Fruit fly (Drosophila melanogaster): ENCODE data around the gene bocks.
A peak's percentile ranks its signal among the peaks of the same experiment; 100 is the strongest.

The bocks gene

dm6 chr3R:9551659-9552435, 39.0 kb downstream of the bocks start, which contains the start of the genes mura and RnpS1:
Gene mura (minus strand): TSS chr3R:9551806.
Gene RnpS1 (plus strand): TSS chr3R:9552034.
- TF ChIP-seq Sox14 (GFP tag; optimal IDR thresholded peaks at IDR 0.05) (peak; percentile 6), fkh (GFP tag; optimal IDR thresholded peaks at IDR 0.05) (peak; percentile 67), CG10631 (GFP tag; optimal IDR thresholded peaks at IDR 0.05) (no peak), svp (GFP tag) (no peak), vri (GFP tag; optimal IDR thresholded peaks at IDR 0.05) (peak; percentile 42)

- TF ChIP-seq spab (GFP tag; optimal IDR thresholded peaks at IDR 0.05) (no peak), ss (GFP tag; optimal IDR thresholded peaks at IDR 0.05) (peak; percentile 80 to 82), Hr38 (GFP tag; optimal IDR thresholded peaks at IDR 0.05) (no peak), Eip78C (GFP tag) (peak; percentile 79), fd59A (GFP tag; optimal IDR thresholded peaks at IDR 0.05) (no peak), CG6163 (GFP tag; IDR thresholded peaks at IDR 0.05) (no peak), Blimp-1 (GFP tag; optimal IDR thresholded peaks at IDR 0.05) (peak; percentile 17), vri (GFP tag; optimal IDR thresholded peaks at IDR 0.05) (peak; percentile 87), CG3032 (tag; optimal IDR thresholded peaks at IDR 0.05) (peak; percentile 20), svp (GFP tag) (peak; percentile 98), Sox14 (GFP tag; optimal IDR thresholded peaks at IDR 0.05) (peak; percentile 91), Ets96B (tag; optimal IDR thresholded peaks at IDR 0.05) (no peak), CG7368 (GFP tag; optimal IDR thresholded peaks at IDR 0.05) (peak; percentile 64), CG10669 (GFP tag; optimal IDR thresholded peaks at IDR 0.05) (peak; percentile 41), CG11762 (GFP tag; optimal IDR thresholded peaks at IDR 0.05; ENCODE audit: insufficient read depth) (peak; percentile 18), cyc (GFP tag; optimal IDR thresholded peaks at IDR 0.05) (no peak), Sox102F (GFP tag; optimal IDR thresholded peaks at IDR 0.05) (peak; percentile 45), CG15336 (GFP tag; IDR thresholded peaks at IDR 0.05) (no peak), CG6792 (GFP tag; optimal IDR thresholded peaks at IDR 0.05) (peak; percentile 6), net (GFP tag; optimal IDR thresholded peaks at IDR 0.05) (peak; percentile 56), CG6854 (GFP tag; optimal IDR thresholded peaks at IDR 0.05) (peak; percentile 88), topi (GFP tag; optimal IDR thresholded peaks at IDR 0.05) (peak; percentile 23), CG8632 (GFP tag; optimal IDR thresholded peaks at IDR 0.05) (no peak), esn (GFP tag; optimal IDR thresholded peaks at IDR 0.05) (peak; percentile 31), CG8319 (GFP tag; optimal IDR thresholded peaks at IDR 0.05) (no peak), CG4318 (GFP tag; optimal IDR thresholded peaks at IDR 0.05) (no peak), fkh (GFP tag; optimal IDR thresholded peaks at IDR 0.05) (peak; percentile 99), Met (GFP tag; optimal IDR thresholded peaks at IDR 0.05) (peak; percentile 36), CG3919 (GFP tag; optimal IDR thresholded peaks at IDR 0.05) (peak; percentile 74), salr (GFP tag; optimal IDR thresholded peaks at IDR 0.05) (peak; percentile 45 to 49), CG31627 (GFP tag; optimal IDR thresholded peaks at IDR 0.05) (no peak), eg (GFP tag; IDR thresholded peaks at IDR 0.05) (no peak), pdm3 (GFP tag; optimal IDR thresholded peaks at IDR 0.05) (no peak), Sox15 (GFP tag; optimal IDR thresholded peaks at IDR 0.05) (no peak), dsx (GFP tag; optimal IDR thresholded peaks at IDR 0.05; ENCODE audit: poor library complexity, severe bottlenecking) (peak; percentile 51), CG10631 (GFP tag; optimal IDR thresholded peaks at IDR 0.05) (no peak), CG34406 (GFP tag; optimal IDR thresholded peaks at IDR 0.05) (peak; percentile 17), Gug (GFP tag; IDR thresholded peaks at IDR 0.05) (no peak), fd85E (GFP tag; optimal IDR thresholded peaks at IDR 0.05) (peak; percentile 77), Eip75B (GFP tag; optimal IDR thresholded peaks at IDR 0.05) (peak; percentile 34), dac (GFP tag; optimal IDR thresholded peaks at IDR 0.05) (no peak), CG32006 (GFP tag; optimal IDR thresholded peaks at IDR 0.05) (peak; percentile 42), Smox (GFP tag; optimal IDR thresholded peaks at IDR 0.05) (no peak), CG1621 (tag; optimal IDR thresholded peaks at IDR 0.05) (peak; percentile 63), Hr4 (GFP tag; optimal IDR thresholded peaks at IDR 0.05) (no peak), Hr39 (GFP tag; optimal IDR thresholded peaks at IDR 0.05) (no peak)
These were observed 39.7 kb downstream of the bocks start for dm6 chr3R:9551013-9551658.

All from whole organism, prepupa.